In genomic region chr3R:4478220-4479037, dm6 we compare ENCODE assay signal across 6 fruit fly cellular contexts.
A peak's percentile ranks its signal among the peaks of the same experiment; 100 is the strongest.
TF ChIP-seq lines count a peak whose summit lies in the region.

No protein-coding gene starts in this region.

- TF ChIP-seq CTCF in whole organism, embryonic (GFP tag; optimal IDR thresholded peaks at IDR 0.05; lab: Kevin White, UChicago) = peak; percentile 8

TF ChIP-seq in whole organism, 6 proteins besides CTCF, POLR2A, EP300 and RAD21:
- TF ChIP-seq Dll (optimal IDR thresholded peaks at IDR 0.05; lab: Kevin White, UChicago) (peak; percentile 81), CG8478 (optimal IDR thresholded peaks at IDR 0.05; lab: Kevin White, UChicago) (no peak)

TF ChIP-seq in whole organism, adult, 20 proteins besides CTCF, POLR2A, EP300 and RAD21 (continues in another document):
- TF ChIP-seq CG7045 (GFP tag; optimal IDR thresholded peaks at IDR 0.05; lab: Kevin White, UChicago) (peak; percentile 65), toe (GFP tag; optimal IDR thresholded peaks at IDR 0.05; lab: Kevin White, UChicago) (peak; percentile 57), kay (GFP tag; lab: Kevin White, UChicago; ENCODE audit: borderline replicate concordance) (peak; percentile 91), Clk (GFP tag; optimal IDR thresholded peaks at IDR 0.05; lab: Kevin White, UChicago) (peak; percentile 7), tj (GFP tag; optimal IDR thresholded peaks at IDR 0.05; lab: Kevin White, UChicago) (peak; percentile 70), CG14711 (tag; optimal IDR thresholded peaks at IDR 0.05; lab: Kevin White, UChicago) (peak; percentile 79), CG5204 (GFP tag; optimal IDR thresholded peaks at IDR 0.05; lab: Kevin White, UChicago) (peak; percentile 75), cic (GFP tag; optimal IDR thresholded peaks at IDR 0.05; lab: Kevin White, UChicago) (peak; percentile 56), ovo (GFP tag; optimal IDR thresholded peaks at IDR 0.05; lab: Kevin White, UChicago) (peak; percentile 11), cnc (optimal IDR thresholded peaks at IDR 0.05; lab: Kevin White, UChicago) (no peak), CG1620 (GFP tag; optimal IDR thresholded peaks at IDR 0.05; lab: Kevin White, UChicago) (peak; percentile 63), CG12768 (GFP tag; optimal IDR thresholded peaks at IDR 0.05; lab: Kevin White, UChicago) (peak; percentile 61), CG11617 (GFP tag; optimal IDR thresholded peaks at IDR 0.05; lab: Kevin White, UChicago) (peak; percentile 82), CG33017 (tag; optimal IDR thresholded peaks at IDR 0.05; lab: Kevin White, UChicago) (peak; percentile 76), Mnt (GFP tag; optimal IDR thresholded peaks at IDR 0.05; lab: Kevin White, UChicago) (peak; percentile 84), pad (GFP tag; optimal IDR thresholded peaks at IDR 0.05; lab: Kevin White, UChicago) (peak; percentile 42), Crg-1 (GFP tag; optimal IDR thresholded peaks at IDR 0.05; lab: Kevin White, UChicago) (no peak), Hr96 (GFP tag; optimal IDR thresholded peaks at IDR 0.05; lab: Kevin White, UChicago) (peak; percentile 69)

TF ChIP-seq in whole organism, embryonic, 481 proteins besides CTCF, POLR2A, EP300 and RAD21 (continues in another document):
- TF ChIP-seq ind (GFP tag; optimal IDR thresholded peaks at IDR 0.05; lab: Kevin White, UChicago) = peak; percentile 89
- no peak for TF ChIP-seq Kr (GFP tag; optimal IDR thresholded peaks at IDR 0.05; lab: Kevin White, UChicago)
- no peak for TF ChIP-seq fd102C (GFP tag; optimal IDR thresholded peaks at IDR 0.05; lab: Kevin White, UChicago)
- 0 out of 2 replicates have a peak, but pooled peaks have one; percentile 15 for TF ChIP-seq CkIIα-i1 (GFP tag; IDR thresholded peaks at IDR 0.05; lab: Robert Waterston, UW)
- TF ChIP-seq Jarid2 (GFP tag; optimal IDR thresholded peaks at IDR 0.05; lab: Kevin White, UChicago) = peak; percentile 37
- TF ChIP-seq fru (optimal IDR thresholded peaks at IDR 0.05; lab: Kevin White, UChicago) = no peak
- TF ChIP-seq CG15696 (tag; optimal IDR thresholded peaks at IDR 0.05; lab: Kevin White, UChicago) = peak; percentile 43
- peak; percentile 77 for TF ChIP-seq CG18011 (GFP tag; optimal IDR thresholded peaks at IDR 0.05; lab: Kevin White, UChicago)
- TF ChIP-seq CHES-1-like (GFP tag; optimal IDR thresholded peaks at IDR 0.05; lab: Kevin White, UChicago) = peak; percentile 85
- peak; percentile 79 for TF ChIP-seq CG9727 (GFP tag; optimal IDR thresholded peaks at IDR 0.05; lab: Kevin White, UChicago)
- TF ChIP-seq CG31224 (GFP tag; IDR thresholded peaks at IDR 0.05; lab: Robert Waterston, UW) = peak; percentile 76
- TF ChIP-seq CG16779 (GFP tag; IDR thresholded peaks at IDR 0.05; lab: Robert Waterston, UW) = peak; percentile 96
- TF ChIP-seq nmo (GFP tag; optimal IDR thresholded peaks at IDR 0.05; lab: Kevin White, UChicago) = peak; percentile 78
- TF ChIP-seq CG13296 (GFP tag; optimal IDR thresholded peaks at IDR 0.05; lab: Kevin White, UChicago) = peak; percentile 83
- peak; percentile 39; the same call in 1 of the 2 replicates for TF ChIP-seq amos (GFP tag; IDR thresholded peaks at IDR 0.05; lab: Robert Waterston, UW; ENCODE audit: partially characterized antibody)
- TF ChIP-seq TFAM (GFP tag; optimal IDR thresholded peaks at IDR 0.05; lab: Kevin White, UChicago) = peak; percentile 34
- peak; percentile 9 for TF ChIP-seq da (GFP tag; optimal IDR thresholded peaks at IDR 0.05; lab: Kevin White, UChicago)

TF ChIP-seq in whole organism, prepupa, 60 proteins besides CTCF, POLR2A, EP300 and RAD21 (continues in another document):
- TF ChIP-seq CG11294 (GFP tag; IDR thresholded peaks at IDR 0.05; lab: Robert Waterston, UW) (peak; percentile 51), ss (GFP tag; optimal IDR thresholded peaks at IDR 0.05; lab: Kevin White, UChicago) (peak; percentile 29 to 63), net (GFP tag; optimal IDR thresholded peaks at IDR 0.05; lab: Kevin White, UChicago) (peak; percentile 87), Hr38 (GFP tag; optimal IDR thresholded peaks at IDR 0.05; lab: Kevin White, UChicago) (no peak), CG6808 (GFP tag; optimal IDR thresholded peaks at IDR 0.05; lab: Kevin White, UChicago) (peak; percentile 58), vri (GFP tag; optimal IDR thresholded peaks at IDR 0.05; lab: Kevin White, UChicago) (peak; percentile 86), CG9139 (GFP tag; optimal IDR thresholded peaks at IDR 0.05; lab: Kevin White, UChicago) (peak; percentile 38), fd85E (GFP tag; optimal IDR thresholded peaks at IDR 0.05; lab: Kevin White, UChicago) (peak; percentile 83), CG1621 (tag; optimal IDR thresholded peaks at IDR 0.05; lab: Kevin White, UChicago) (peak; percentile 67), lz (GFP tag; optimal IDR thresholded peaks at IDR 0.05; lab: Kevin White, UChicago) (peak; percentile 90), CG34406 (GFP tag; optimal IDR thresholded peaks at IDR 0.05; lab: Kevin White, UChicago) (peak; percentile 85), acj6 (GFP tag; optimal IDR thresholded peaks at IDR 0.05; lab: Kevin White, UChicago) (peak; percentile 89), Smox (GFP tag; optimal IDR thresholded peaks at IDR 0.05; lab: Kevin White, UChicago) (peak; percentile 91), dac (GFP tag; optimal IDR thresholded peaks at IDR 0.05; lab: Kevin White, UChicago) (peak; percentile 42), Lpt (GFP tag; optimal IDR thresholded peaks at IDR 0.05; lab: Kevin White, UChicago) (peak; percentile 68), CG4318 (GFP tag; optimal IDR thresholded peaks at IDR 0.05; lab: Kevin White, UChicago) (peak; percentile 42), CG6792 (GFP tag; optimal IDR thresholded peaks at IDR 0.05; lab: Kevin White, UChicago) (peak; percentile 87), Eip78C (GFP tag; lab: Kevin White, UChicago) (peak; percentile 96), pdm3 (GFP tag; optimal IDR thresholded peaks at IDR 0.05; lab: Kevin White, UChicago) (peak; percentile 87)

TF ChIP-seq in whole organism, pupa, 21 proteins besides CTCF, POLR2A, EP300 and RAD21:
- peak; percentile 77 for TF ChIP-seq CG17806 (tag; optimal IDR thresholded peaks at IDR 0.05; lab: Kevin White, UChicago)
- peak; percentile 83 for TF ChIP-seq Ets98B (GFP tag; IDR thresholded peaks at IDR 0.05; lab: Robert Waterston, UW)
- TF ChIP-seq Pif1B (GFP tag; optimal IDR thresholded peaks at IDR 0.05; lab: Kevin White, UChicago) = peak; percentile 87
- peak; percentile 73 for TF ChIP-seq CG15710 (tag; optimal IDR thresholded peaks at IDR 0.05; lab: Kevin White, UChicago)
- no peak for TF ChIP-seq CG10348 (GFP tag; IDR thresholded peaks at IDR 0.05; lab: Robert Waterston, UW)
- peak; percentile 34 for TF ChIP-seq D1 (tag; optimal IDR thresholded peaks at IDR 0.05; lab: Kevin White, UChicago)
- peak; percentile 89 for TF ChIP-seq CG4496 (GFP tag; IDR thresholded peaks at IDR 0.05; lab: Robert Waterston, UW)
- peak; percentile 56 for TF ChIP-seq rn (GFP tag; IDR thresholded peaks at IDR 0.05; lab: Robert Waterston, UW)
- TF ChIP-seq Snoo (tag; optimal IDR thresholded peaks at IDR 0.05; lab: Kevin White, UChicago) = peak; percentile 82
- peak; percentile 82 for TF ChIP-seq CG12605 (GFP tag; IDR thresholded peaks at IDR 0.05; lab: Robert Waterston, UW)
- peak; percentile 92 for TF ChIP-seq Pif1A (GFP tag; optimal IDR thresholded peaks at IDR 0.05; lab: Kevin White, UChicago)
- TF ChIP-seq CG34367 (tag; optimal IDR thresholded peaks at IDR 0.05; lab: Kevin White, UChicago) = peak; percentile 74
- peak; percentile 45 for TF ChIP-seq gl (tag; optimal IDR thresholded peaks at IDR 0.05; lab: Kevin White, UChicago)
- peak; percentile 65 for TF ChIP-seq EcR (GFP tag; optimal IDR thresholded peaks at IDR 0.05; lab: Kevin White, UChicago)
- TF ChIP-seq CG32121 (GFP tag; IDR thresholded peaks at IDR 0.05; lab: Robert Waterston, UW) = peak; percentile 64
- peak; percentile 74 for TF ChIP-seq CG8159 (tag; optimal IDR thresholded peaks at IDR 0.05; lab: Kevin White, UChicago)
- peak; percentile 71 for TF ChIP-seq CG8301 (tag; optimal IDR thresholded peaks at IDR 0.05; lab: Kevin White, UChicago)
- peak; percentile 94 for TF ChIP-seq CG13204 (GFP tag; optimal IDR thresholded peaks at IDR 0.05; lab: Kevin White, UChicago)
- peak; percentile 70 for TF ChIP-seq CG9948 (tag; optimal IDR thresholded peaks at IDR 0.05; lab: Kevin White, UChicago)
- TF ChIP-seq CG14655 (GFP tag; optimal IDR thresholded peaks at IDR 0.05; lab: Kevin White, UChicago) = no peak
- TF ChIP-seq fd96Ca (GFP tag; IDR thresholded peaks at IDR 0.05; lab: Robert Waterston, UW) = peak; percentile 80

TF ChIP-seq in whole organism, wandering third instar larva, 38 proteins besides CTCF, POLR2A, EP300 and RAD21 (continues in another document):
- peak; percentile 66 for TF ChIP-seq dsf (GFP tag; optimal IDR thresholded peaks at IDR 0.05; lab: Kevin White, UChicago; ENCODE audit: borderline replicate concordance)
- TF ChIP-seq woc (GFP tag; optimal IDR thresholded peaks at IDR 0.05; lab: Kevin White, UChicago) = peak; percentile 60
- peak; percentile 85 for TF ChIP-seq Hr83 (GFP tag; optimal IDR thresholded peaks at IDR 0.05; lab: Kevin White, UChicago; ENCODE audit: poor library complexity, severe bottlenecking)
- peak; percentile 77 for TF ChIP-seq Hnf4 (GFP tag; optimal IDR thresholded peaks at IDR 0.05; lab: Kevin White, UChicago)
- TF ChIP-seq Mio (GFP tag; optimal IDR thresholded peaks at IDR 0.05; lab: Kevin White, UChicago) = peak; percentile 55
- peak; percentile 78 for TF ChIP-seq sage (GFP tag; optimal IDR thresholded peaks at IDR 0.05; lab: Kevin White, UChicago)
- peak; percentile 77 for TF ChIP-seq CG32264 (GFP tag; optimal IDR thresholded peaks at IDR 0.05; lab: Kevin White, UChicago)
- peak; percentile 79 for TF ChIP-seq ey (GFP tag; optimal IDR thresholded peaks at IDR 0.05; lab: Kevin White, UChicago)
- TF ChIP-seq h (GFP tag; optimal IDR thresholded peaks at IDR 0.05; lab: Kevin White, UChicago) = peak; percentile 91
- peak; percentile 64 for TF ChIP-seq HLH106 (tag; optimal IDR thresholded peaks at IDR 0.05; lab: Kevin White, UChicago)
- peak; percentile 88 for TF ChIP-seq fru (GFP tag; optimal IDR thresholded peaks at IDR 0.05; lab: Kevin White, UChicago)
- peak; percentile 68 for TF ChIP-seq psq (GFP tag; optimal IDR thresholded peaks at IDR 0.05; lab: Kevin White, UChicago)
- peak; percentile 71 for TF ChIP-seq Sp1 (GFP tag; optimal IDR thresholded peaks at IDR 0.05; lab: Kevin White, UChicago)
- TF ChIP-seq Abd-B (GFP tag; optimal IDR thresholded peaks at IDR 0.05; lab: Kevin White, UChicago) = no peak
- TF ChIP-seq CG9705 (GFP tag; optimal IDR thresholded peaks at IDR 0.05; lab: Kevin White, UChicago) = no peak
- TF ChIP-seq brk (GFP tag; optimal IDR thresholded peaks at IDR 0.05; lab: Kevin White, UChicago) = peak; percentile 78
- no peak for TF ChIP-seq GATAd (GFP tag; optimal IDR thresholded peaks at IDR 0.05; lab: Kevin White, UChicago)
- no peak for TF ChIP-seq tai (GFP tag; optimal IDR thresholded peaks at IDR 0.05; lab: Kevin White, UChicago)
- TF ChIP-seq Hr78 (GFP tag; optimal IDR thresholded peaks at IDR 0.05; lab: Kevin White, UChicago) = no peak
- no peak for TF ChIP-seq Myc (optimal IDR thresholded peaks at IDR 0.05; lab: Kevin White, UChicago)
- TF ChIP-seq lola (GFP tag; optimal IDR thresholded peaks at IDR 0.05; lab: Kevin White, UChicago) = no peak
- TF ChIP-seq Jra (GFP tag; optimal IDR thresholded peaks at IDR 0.05; lab: Kevin White, UChicago) = peak; percentile 79
